Worm (Caenorhabditis elegans) whole organism, young adult: Measurements from ENCODE around the gene Y7A5A.13.

Experiments
- B0035.1 ChIP-seq: sonication (generic microtip); optimal IDR thresholded peaks from 2 replicates; lab custom pipeline; 2016; ENCODE audit warnings: missing genetic modification characterization, mild to moderate bottlenecking, missing compliant biosample characterization, missing genotype, missing genetic modification reagents
- B0336.3 ChIP-seq: fragments of 200-800 bp; sonication (Bioruptor generic); IDR thresholded peaks from 2 replicates; pipeline ENCODE4 v1.3.6; 2022; ENCODE audit warnings: missing genetic modification characterization, missing compliant biosample characterization
- C06A6.2 ChIP-seq: fragments of 200-800 bp; sonication (Bioruptor generic); conservative IDR thresholded peaks from 2 replicates; pipeline ENCODE4 v1.3.6; 2022; ENCODE audit warnings: missing genetic modification characterization, missing compliant biosample characterization
- D2030.7 ChIP-seq: fragments of 200-800 bp; sonication (Bioruptor generic); IDR thresholded peaks from 2 replicates; pipeline ENCODE4 v1.3.6; 2022; ENCODE audit warnings: missing genetic modification reagents, missing genetic modification characterization, missing compliant biosample characterization
- F23B12.7 ChIP-seq: sonication (generic microtip); optimal IDR thresholded peaks from 2 replicates; lab custom pipeline; 2017; ENCODE audit warnings: missing genetic modification characterization, mild to moderate bottlenecking, missing compliant biosample characterization, antibody characterized with exemption, moderate library complexity; ENCODE audit not compliant: insufficient read depth
- F39B2.1 ChIP-seq: fragments of 200-800 bp; sonication (Bioruptor generic); IDR thresholded peaks from 2 replicates; pipeline ENCODE4 v1.3.6; 2022; ENCODE audit warnings: missing genetic modification reagents, missing genetic modification characterization, missing compliant biosample characterization
- F52B5.7 ChIP-seq: sonication (generic microtip); optimal IDR thresholded peaks from 2 replicates; lab custom pipeline; 2016; ENCODE audit warnings: mild to moderate bottlenecking, missing genetic modification characterization, missing compliant biosample characterization
- F55B11.4 ChIP-seq: sonication (generic microtip); optimal IDR thresholded peaks from 2 replicates; lab custom pipeline; 2016; ENCODE audit warnings: missing compliant biosample characterization, missing genetic modification characterization, borderline replicate concordance; ENCODE audit not compliant: insufficient read depth
- F57A8.1 ChIP-seq: fragments of 200-800 bp; sonication (Bioruptor generic); optimal IDR thresholded peaks from 2 replicates; lab custom pipeline; 2018; ENCODE audit warnings: mild to moderate bottlenecking, missing genetic modification characterization, moderate library complexity, missing compliant biosample characterization
- F57C9.4 ChIP-seq: sonication (generic microtip); optimal IDR thresholded peaks from 2 replicates; lab custom pipeline; 2017; ENCODE audit warnings: mild to moderate bottlenecking, missing genetic modification characterization, missing compliant biosample characterization
- K11D2.4 ChIP-seq: fragments of 200-800 bp; sonication (Bioruptor generic); IDR thresholded peaks from 2 replicates; pipeline ENCODE4 v1.3.6; 2022; ENCODE audit warnings: missing genetic modification reagents, missing genetic modification characterization, missing compliant biosample characterization
- T07F8.4 ChIP-seq: sonication (generic microtip); optimal IDR thresholded peaks from 2 replicates; lab custom pipeline; 2016; ENCODE audit warnings: mild to moderate bottlenecking, missing genetic modification characterization, moderate library complexity, missing compliant biosample characterization
- T26A5.8 ChIP-seq: sonication (generic microtip); optimal IDR thresholded peaks from 2 replicates; lab custom pipeline; 2016; ENCODE audit warnings: missing genetic modification characterization, missing compliant biosample characterization
- Y56A3A.18 ChIP-seq: fragments of 200-800 bp; sonication (Bioruptor generic); IDR thresholded peaks from 2 replicates; pipeline ENCODE4 v1.3.6; 2022; ENCODE audit warnings: missing genetic modification reagents, missing genetic modification characterization, missing compliant biosample characterization
- Y95B8A.8 ChIP-seq: fragments of 200-800 bp; sonication (Bioruptor generic); IDR thresholded peaks from 2 replicates; pipeline ENCODE4 v1.3.6; 2022; ENCODE audit warnings: missing genetic modification reagents, missing genetic modification characterization, missing compliant biosample characterization
- ZK185.1 ChIP-seq: sonication (generic microtip); optimal IDR thresholded peaks from 2 replicates; lab custom pipeline; 2016; ENCODE audit warnings: mild to moderate bottlenecking, missing genetic modification characterization, missing compliant biosample characterization; ENCODE audit not compliant: poor library complexity, severe bottlenecking
- akir-1 ChIP-seq: fragments of 200-800 bp; sonication (Bioruptor generic); optimal IDR thresholded peaks from 2 replicates; lab custom pipeline; 2018; ENCODE audit warnings: mild to moderate bottlenecking, missing genetic modification characterization, moderate library complexity, missing compliant biosample characterization
- atf-7 ChIP-seq: sonication (generic microtip); optimal IDR thresholded peaks from 2 replicates; lab custom pipeline; 2017; ENCODE audit warnings: mild to moderate bottlenecking, missing genetic modification characterization, missing compliant biosample characterization
- athp-1 ChIP-seq: sonication (generic microtip); optimal IDR thresholded peaks from 2 replicates; lab custom pipeline; 2017; ENCODE audit warnings: mild to moderate bottlenecking, missing genetic modification characterization, missing compliant biosample characterization
- attf-5 ChIP-seq: fragments of 200-800 bp; sonication (Bioruptor generic); optimal IDR thresholded peaks from 2 replicates; lab custom pipeline; 2018; ENCODE audit warnings: mild to moderate bottlenecking, missing genetic modification characterization, missing compliant biosample characterization
- attf-6 ChIP-seq: fragments of 200-800 bp; sonication (Bioruptor generic); IDR thresholded peaks from 2 replicates; pipeline ENCODE4 v1.3.6; 2022; ENCODE audit warnings: missing genetic modification reagents, missing genetic modification characterization, missing compliant biosample characterization
- ceh-27 ChIP-seq: fragments of 200-800 bp; sonication (Bioruptor generic); optimal IDR thresholded peaks from 2 replicates; lab custom pipeline; 2018; ENCODE audit warnings: mild to moderate bottlenecking, missing genetic modification characterization, moderate library complexity, missing compliant biosample characterization
- ceh-40 ChIP-seq: fragments of 200-800 bp; sonication (Bioruptor generic); IDR thresholded peaks from 2 replicates; pipeline ENCODE4 v1.3.6; 2022; ENCODE audit warnings: missing genetic modification characterization, missing compliant biosample characterization
- chd-7 ChIP-seq: sonication (generic microtip); optimal IDR thresholded peaks from 2 replicates; lab custom pipeline; 2016; ENCODE audit warnings: mild to moderate bottlenecking, missing genetic modification characterization, moderate library complexity, missing compliant biosample characterization
- dox-1 ChIP-seq: fragments of 200-800 bp; sonication (Bioruptor generic); IDR thresholded peaks from 2 replicates; pipeline ENCODE4 v1.3.6; 2022; ENCODE audit warnings: missing genetic modification reagents, missing genetic modification characterization, missing compliant biosample characterization
- dpl-1 ChIP-seq: fragments of 150-350 bp; optimal IDR thresholded peaks from 2 replicates; lab custom pipeline; 2014; ENCODE audit warnings: missing biosample characterization, missing genetic modification reagents, missing genetic modification characterization
- egl-18 ChIP-seq: fragments of 200-800 bp; sonication (Bioruptor generic); IDR thresholded peaks from 2 replicates; pipeline ENCODE4 v1.3.6; 2022; ENCODE audit warnings: missing genetic modification reagents, missing genetic modification characterization, missing compliant biosample characterization
- egl-44 ChIP-seq: fragments of 200-800 bp; sonication (Bioruptor generic); IDR thresholded peaks from 2 replicates; pipeline ENCODE4 v1.3.6; 2022; ENCODE audit warnings: missing genetic modification reagents, missing genetic modification characterization, missing compliant biosample characterization
- ekl-4 ChIP-seq: fragments of 200-800 bp; sonication (Bioruptor generic); IDR thresholded peaks from 2 replicates; pipeline ENCODE4 v1.3.6; 2022; ENCODE audit warnings: missing genetic modification reagents, missing genetic modification characterization, missing compliant biosample characterization
- gei-17 ChIP-seq: fragments of 200-800 bp; sonication (Bioruptor generic); optimal IDR thresholded peaks from 2 replicates; lab custom pipeline; 2018; ENCODE audit warnings: mild to moderate bottlenecking, missing genetic modification characterization, missing compliant biosample characterization
- hmg-20 ChIP-seq: fragments of 200-800 bp; sonication (Bioruptor generic); IDR thresholded peaks from 2 replicates; pipeline ENCODE4 v1.3.6; 2022; ENCODE audit warnings: missing genetic modification reagents, missing genetic modification characterization, missing compliant biosample characterization
- hsf-1 ChIP-seq: fragments of 200-800 bp; sonication (Bioruptor generic); IDR thresholded peaks from 2 replicates; pipeline ENCODE4 v1.3.6; 2022; ENCODE audit warnings: missing genetic modification reagents, missing genetic modification characterization, missing compliant biosample characterization
- lin-26 ChIP-seq: fragments of 200-800 bp; sonication (Bioruptor generic); IDR thresholded peaks from 2 replicates; pipeline ENCODE4 v1.3.6; 2022; ENCODE audit warnings: missing genetic modification reagents, missing genetic modification characterization, missing compliant biosample characterization
- lir-1 ChIP-seq: fragments of 200-800 bp; sonication (Bioruptor generic); conservative IDR thresholded peaks from 2 replicates; pipeline ENCODE4 v1.3.6; 2022; ENCODE audit warnings: missing genetic modification reagents, missing genetic modification characterization, missing compliant biosample characterization
- madf-10 ChIP-seq: sonication (generic microtip); optimal IDR thresholded peaks from 2 replicates; lab custom pipeline; 2016; ENCODE audit warnings: mild to moderate bottlenecking, missing genetic modification characterization, missing compliant biosample characterization
- madf-3 ChIP-seq: fragments of 200-800 bp; sonication (Bioruptor generic); IDR thresholded peaks from 2 replicates; pipeline ENCODE4 v1.3.6; 2022; ENCODE audit warnings: missing genetic modification reagents, missing genetic modification characterization, missing compliant biosample characterization
- mes-4 ChIP-seq: sonication (generic microtip); optimal IDR thresholded peaks from 2 replicates; lab custom pipeline; 2016; ENCODE audit warnings: missing genotype, missing genetic modification characterization, missing compliant biosample characterization
- mxl-1 ChIP-seq: sonication (generic microtip); optimal IDR thresholded peaks from 2 replicates; lab custom pipeline; 2016; ENCODE audit warnings: missing genetic modification characterization, missing compliant biosample characterization
- nhr-120 ChIP-seq: fragments of 200-800 bp; sonication (Bioruptor generic); IDR thresholded peaks from 2 replicates; pipeline ENCODE4 v1.3.6; 2022; ENCODE audit warnings: missing genetic modification characterization, missing compliant biosample characterization
- nhr-80 ChIP-seq: sonication (generic microtip); optimal IDR thresholded peaks from 2 replicates; lab custom pipeline; 2016; ENCODE audit warnings: missing genetic modification characterization, missing compliant biosample characterization
- nhr-90 ChIP-seq: sonication (generic microtip); optimal IDR thresholded peaks from 2 replicates; lab custom pipeline; 2016; ENCODE audit warnings: missing genotype, mild to moderate bottlenecking, missing genetic modification characterization, missing compliant biosample characterization
- rcor-1 ChIP-seq: fragments of 200-800 bp; sonication (Bioruptor generic); IDR thresholded peaks from 2 replicates; pipeline ENCODE4 v1.3.6; 2022; ENCODE audit warnings: missing genetic modification reagents, missing genetic modification characterization, missing compliant biosample characterization
- snpc-4 ChIP-seq, 5 experiments: fragments of 150-350 bp in 1 of 5; sonication (generic microtip) in 4 of 5; optimal IDR thresholded peaks; 2 replicates each; lab custom pipeline; 2014 to 2018; ENCODE audit warnings: missing genetic modification characterization in 5 of 5, missing biosample characterization in 3 of 5, antibody characterized with exemption in 2 of 5, mild to moderate bottlenecking in 2 of 5, missing compliant biosample characterization in 2 of 5, missing genotype in 2 of 5, moderate library complexity in 2 of 5, missing genetic modification reagents in 1 of 5
- unc-130 ChIP-seq: sonication (generic microtip); optimal IDR thresholded peaks from 2 replicates; lab custom pipeline; 2016; ENCODE audit warnings: missing genetic modification reagents, missing genetic modification characterization, missing compliant biosample characterization
- unc-62 ChIP-seq: fragments of 150-350 bp; optimal IDR thresholded peaks from 2 replicates; lab custom pipeline; 2014; ENCODE audit warnings: missing biosample characterization, missing genetic modification reagents, missing genetic modification characterization
- ztf-26 ChIP-seq: sonication (generic microtip); optimal IDR thresholded peaks from 2 replicates; lab custom pipeline; 2017; ENCODE audit warnings: missing genetic modification characterization, missing compliant biosample characterization
- ztf-28 ChIP-seq: fragments of 200-800 bp; sonication (Bioruptor generic); IDR thresholded peaks from 2 replicates; pipeline ENCODE4 v1.3.6; 2022; ENCODE audit warnings: missing genetic modification reagents, missing genetic modification characterization, missing compliant biosample characterization
- ztf-6 ChIP-seq: fragments of 200-800 bp; sonication (Bioruptor generic); IDR thresholded peaks from 2 replicates; pipeline ENCODE4 v1.3.6; 2022; ENCODE audit warnings: missing genetic modification reagents, missing genetic modification characterization, missing compliant biosample characterization

Y7A5A.13 gene

ce11 chrX:15741852-15742251 is 31.8 kb upstream of the Y7A5A.13 start (continued):
- TF ChIP-seq snpc-4 (GFP tag; optimal IDR thresholded peaks at IDR 0.05; lab: Kevin White, UChicago) (peak; percentile 64), snpc-4 (tag; optimal IDR thresholded peaks at IDR 0.05; lab: Kevin White, UChicago) (peak; percentile 32 to 85 (median 66)), ztf-6 (peak; percentile 73; the same call in 1 of the 2 replicates), ztf-26 (peak; percentile 46), lir-1 (peak; percentile 68), ceh-27 (GFP tag; lab: Kevin White, UChicago) (peak; percentile 73), B0035.1 (tag; lab: Kevin White, UChicago) (peak; percentile 74), T26A5.8 (tag; lab: Kevin White, UChicago) (peak; percentile 74), F39B2.1 (0 out of 2 replicates have a peak, but pooled peaks have one; percentile 29), ztf-28 (GFP tag; lab: Robert Waterston, UW) (peak; percentile 47; the same call in 1 of the 2 replicates), F55B11.4 (tag; lab: Kevin White, UChicago) (no peak), nhr-80 (tag; lab: Kevin White, UChicago) (peak; percentile 34), attf-6 (GFP tag; lab: Robert Waterston, UW) (peak; percentile 62; the same call in 1 of the 2 replicates), atf-7 (peak; percentile 55), gei-17 (GFP tag; lab: Kevin White, UChicago) (peak; percentile 79), unc-62 (GFP tag; lab: Kevin White, UChicago) (no peak), rcor-1 (GFP tag; lab: Robert Waterston, UW) (peak; percentile 82), D2030.7 (GFP tag; lab: Robert Waterston, UW) (peak; percentile 84), egl-18 (GFP tag; lab: Robert Waterston, UW) (peak; percentile 43; the same call in 1 of the 2 replicates), nhr-90 (tag; lab: Kevin White, UChicago) (peak; percentile 86), madf-10 (peak; percentile 77), mes-4 (tag; lab: Kevin White, UChicago) (peak; percentile 80), ceh-40 (0 out of 2 replicates have a peak, but pooled peaks have one; percentile 5), ZK185.1 (tag; lab: Kevin White, UChicago) (peak; percentile 86), lin-26 (GFP tag; lab: Robert Waterston, UW) (peak; percentile 96), nhr-120 (0 out of 2 replicates have a peak, but pooled peaks have one; percentile 58), hmg-20 (GFP tag; lab: Robert Waterston, UW) (peak; percentile 81), akir-1 (peak; percentile 60), ekl-4 (GFP tag; lab: Robert Waterston, UW) (no peak), madf-3 (no peak), dpl-1 (GFP tag; lab: Kevin White, UChicago) (no peak), hsf-1 (GFP tag; lab: Robert Waterston, UW) (no peak), attf-5 (GFP tag; lab: Kevin White, UChicago) (peak; percentile 45), egl-44 (GFP tag; lab: Robert Waterston, UW) (peak; percentile 87), T07F8.4 (peak; percentile 72), athp-1 (tag; lab: Kevin White, UChicago) (peak; percentile 60), B0336.3 (GFP tag; lab: Robert Waterston, UW) (peak; percentile 79), chd-7 (tag; lab: Kevin White, UChicago) (peak; percentile 65), K11D2.4 (GFP tag; lab: Robert Waterston, UW) (peak; percentile 90), dox-1 (peak; percentile 93), F52B5.7 (tag; lab: Kevin White, UChicago) (peak; percentile 78), F57C9.4 (tag; lab: Kevin White, UChicago) (no peak), C06A6.2 (GFP tag; lab: Robert Waterston, UW) (0 out of 2 replicates have a peak, but pooled peaks have one; percentile 31), Y56A3A.18 (peak; percentile 67; the same call in 1 of the 2 replicates), F57A8.1 (GFP tag; lab: Kevin White, UChicago) (peak; percentile 56), mxl-1 (tag; lab: Kevin White, UChicago) (peak; percentile 64), F23B12.7 (tag; lab: Kevin White, UChicago) (peak; percentile 83), unc-130 (GFP tag; lab: Kevin White, UChicago) (peak; percentile 36), Y95B8A.8 (GFP tag; lab: Robert Waterston, UW) (no peak)
